Fruit fly (Drosophila melanogaster) Kc167 (cell line): Measurements from ENCODE around the gene Dph4.

Experiments
- Myc ChIP-seq: fragments of >200 bp; optimal IDR thresholded peaks from 2 replicates; lab custom pipeline; 2017; ENCODE audit warnings: missing external identifiers
- Sin3A ChIP-seq: fragments of >200 bp; optimal IDR thresholded peaks from 2 replicates; lab custom pipeline; 2018; ENCODE audit warnings: missing external identifiers
- h ChIP-seq: fragments of >200 bp; optimal IDR thresholded peaks from 3 replicates; lab custom pipeline; 2018; ENCODE audit warnings: missing external identifiers
- insv ChIP-seq: fragments of >200 bp; optimal IDR thresholded peaks from 3 replicates; lab custom pipeline; 2018; ENCODE audit warnings: missing external identifiers
- psq ChIP-seq: fragments of >200 bp; optimal IDR thresholded peaks from 2 replicates; lab custom pipeline; 2017; ENCODE audit warnings: missing external identifiers
- ttk ChIP-seq: sonication (Bioruptor generic); optimal IDR thresholded peaks from 2 replicates; lab custom pipeline; 2017; ENCODE audit warnings: missing external identifiers

Gene Dph4

dm6 chr3R:5587863-5588519 is 35.9 kb downstream of the Dph4 start, which contains the start of gene CG2926:
Gene CG2926, minus strand, starts transcription at chr3R:5588380.
- TF ChIP-seq h (lab: Kevin White, UChicago) (no peak), Sin3A (lab: Kevin White, UChicago) (no peak), ttk (lab: Kevin White, UChicago) (no peak), psq (lab: Kevin White, UChicago) (no peak), Myc (lab: Kevin White, UChicago) (no peak), insv (lab: Kevin White, UChicago) (no peak)

DNA sequence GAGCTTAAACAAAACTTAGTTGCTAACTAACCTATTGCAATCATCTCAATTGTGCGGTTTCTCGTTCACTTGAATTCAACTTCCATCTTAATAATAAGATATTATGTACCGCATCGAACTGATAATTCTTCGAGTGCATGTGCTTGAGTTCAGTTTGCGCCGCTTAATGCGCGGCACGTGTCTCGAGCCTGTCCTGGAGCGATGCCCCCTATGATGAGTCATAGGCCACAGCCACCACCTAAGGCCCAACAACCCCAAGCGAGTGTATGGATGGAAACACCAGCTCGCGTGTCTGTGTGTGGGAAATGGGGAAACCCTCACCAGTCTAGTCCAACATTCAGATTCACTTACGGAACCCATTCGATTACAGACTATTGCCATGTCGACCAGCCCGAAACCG is 50.0 kb downstream of the Dph4 start:
- TF ChIP-seq psq (lab: Kevin White, UChicago) (no peak), insv (lab: Kevin White, UChicago) (no peak), Sin3A (lab: Kevin White, UChicago) (no peak), h (lab: Kevin White, UChicago) (no peak), ttk (lab: Kevin White, UChicago) (no peak), Myc (lab: Kevin White, UChicago) (no peak)

DNA sequence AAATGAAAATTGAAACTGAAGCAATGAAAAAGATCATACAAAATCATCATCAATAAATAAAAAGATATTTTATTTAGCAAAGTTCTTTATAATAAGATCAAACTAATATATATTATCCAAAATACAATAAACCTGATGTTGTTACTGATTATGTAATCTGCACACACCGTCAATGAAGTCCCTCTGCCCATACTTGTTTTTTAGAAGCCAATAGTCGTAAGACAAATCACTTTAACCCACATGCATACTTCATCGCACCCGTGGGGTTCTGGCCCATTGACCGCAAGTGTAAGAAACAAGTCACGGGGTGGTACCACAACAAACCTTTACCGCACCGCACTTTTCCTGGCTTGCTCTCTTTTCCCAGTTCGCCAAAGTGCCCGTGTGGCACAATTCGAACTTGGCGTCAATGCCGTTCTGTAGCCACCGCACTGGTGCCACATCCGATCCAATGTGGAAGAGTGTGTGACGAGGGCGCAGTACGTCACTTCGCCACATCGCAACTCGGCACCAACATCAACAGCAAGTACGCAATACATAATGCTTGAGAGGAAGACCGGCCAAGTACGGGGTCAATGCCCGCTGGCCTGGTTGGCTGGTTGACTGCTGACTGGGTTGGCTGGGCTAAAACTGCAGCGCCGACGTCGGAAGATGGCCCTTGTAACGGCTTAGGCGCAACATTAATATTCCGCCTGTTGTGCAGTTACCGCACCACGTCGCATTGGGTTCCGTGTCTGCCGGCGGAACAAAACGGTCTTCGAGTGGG is 50.8 kb downstream of the Dph4 start:
- TF ChIP-seq ttk (lab: Kevin White, UChicago) (no peak), psq (lab: Kevin White, UChicago) (no peak), Myc (lab: Kevin White, UChicago) (no peak), h (lab: Kevin White, UChicago) (no peak), insv (lab: Kevin White, UChicago) (no peak), Sin3A (lab: Kevin White, UChicago) (no peak)
